Fruit fly (Drosophila melanogaster) whole organism, embryonic: ENCODE results near the gene Crtc.

Experiments
- B-H2 ChIP-seq: fragments of 200-800 bp; sonication (Bioruptor generic); optimal IDR thresholded peaks from 2 replicates; lab custom pipeline; 2018; ENCODE audit warnings: missing biosample characterization, mild to moderate bottlenecking, missing genetic modification characterization
- Bdp1 ChIP-seq: fragments of 200-800 bp; sonication (Bioruptor generic); optimal IDR thresholded peaks from 3 replicates; lab custom pipeline; 2016; ENCODE audit warnings: missing biosample characterization, missing genetic modification characterization
- Bgb ChIP-seq: fragments of 200-800 bp; sonication (Bioruptor generic); IDR thresholded peaks from 2 replicates; pipeline ENCODE4 v1.3.6; 2022; ENCODE audit warnings: missing biosample characterization, missing genetic modification characterization; ENCODE audit not compliant: partially characterized antibody
- C15 ChIP-seq: fragments of 200-800 bp; sonication (Bioruptor generic); IDR thresholded peaks from 3 replicates; pipeline ENCODE4 v1.3.6; 2022; ENCODE audit warnings: missing biosample characterization, missing genetic modification characterization
- CG10321 ChIP-seq: fragments of 200-800 bp; sonication (Bioruptor generic); IDR thresholded peaks from 2 replicates; pipeline ENCODE4 v1.3.6; 2022; ENCODE audit warnings: missing biosample characterization, missing genetic modification characterization
- CG10543 ChIP-seq: fragments of 200-800 bp; sonication (Bioruptor generic); optimal IDR thresholded peaks from 3 replicates; lab custom pipeline; 2017; ENCODE audit warnings: missing biosample characterization, mild to moderate bottlenecking, missing genetic modification characterization, moderate library complexity
- CG10654 ChIP-seq: fragments of 200-800 bp; sonication (Bioruptor generic); optimal IDR thresholded peaks from 2 replicates; lab custom pipeline; 2016; ENCODE audit warnings: missing biosample characterization, missing genetic modification characterization
- CG12236 ChIP-seq: fragments of 200-800 bp; sonication (Bioruptor generic); optimal IDR thresholded peaks from 2 replicates; lab custom pipeline; 2016; ENCODE audit warnings: missing biosample characterization, missing genetic modification characterization
- CG12391 ChIP-seq: fragments of 200-800 bp; sonication (Bioruptor generic); optimal IDR thresholded peaks from 3 replicates; lab custom pipeline; 2018; ENCODE audit warnings: missing biosample characterization, mild to moderate bottlenecking, missing genetic modification characterization, moderate library complexity
- CG12942 ChIP-seq: fragments of 200-800 bp; sonication (Bioruptor generic); optimal IDR thresholded peaks from 3 replicates; lab custom pipeline; 2016; ENCODE audit warnings: missing biosample characterization, missing genetic modification characterization
- CG13624 ChIP-seq: fragments of 200-800 bp; sonication (Bioruptor generic); optimal IDR thresholded peaks from 2 replicates; lab custom pipeline; 2016; ENCODE audit warnings: missing biosample characterization, missing genetic modification characterization
- CG14441 ChIP-seq: fragments of 200-800 bp; sonication (Bioruptor generic); IDR thresholded peaks from 2 replicates; pipeline ENCODE4 v1.3.6; 2022; ENCODE audit warnings: missing biosample characterization, missing genetic modification characterization
- CG15479 ChIP-seq: fragments of 200-800 bp; sonication (Bioruptor generic); optimal IDR thresholded peaks from 3 replicates; lab custom pipeline; 2019; ENCODE audit warnings: missing biosample characterization, mild to moderate bottlenecking, missing genetic modification characterization, moderate library complexity
- CG15696 ChIP-seq: fragments of 200-800 bp; sonication (Bioruptor generic); optimal IDR thresholded peaks from 2 replicates; lab custom pipeline; 2019; ENCODE audit warnings: missing biosample characterization, mild to moderate bottlenecking, missing genetic modification characterization, moderate library complexity
- CG16813 ChIP-seq: fragments of 200-800 bp; sonication (Bioruptor generic); IDR thresholded peaks from 3 replicates; pipeline ENCODE4 v1.3.6; 2022; ENCODE audit warnings: missing biosample characterization, missing genetic modification characterization; ENCODE audit not compliant: partially characterized antibody
- CG18011 ChIP-seq: fragments of 200-800 bp; sonication (Bioruptor generic); optimal IDR thresholded peaks from 2 replicates; lab custom pipeline; 2017; ENCODE audit warnings: missing biosample characterization, missing genetic modification characterization, mild to moderate bottlenecking, moderate library complexity, missing genotype
- CG1832 ChIP-seq: fragments of 200-800 bp; sonication (Bioruptor generic); optimal IDR thresholded peaks from 2 replicates; lab custom pipeline; 2017; ENCODE audit warnings: missing biosample characterization, mild to moderate bottlenecking, missing genetic modification characterization, inconsistent platforms
- CG4854 ChIP-seq: fragments of 200-800 bp; sonication (Bioruptor generic); optimal IDR thresholded peaks from 2 replicates; lab custom pipeline; 2016; ENCODE audit warnings: missing biosample characterization, missing genetic modification characterization, inconsistent platforms
- CG5953 ChIP-seq: fragments of 200-800 bp; sonication (Bioruptor generic); IDR thresholded peaks from 2 replicates; pipeline ENCODE4 v1.3.6; 2022; ENCODE audit warnings: missing biosample characterization, missing genetic modification characterization
- CG6689 ChIP-seq: fragments of 200-800 bp; sonication (Bioruptor generic); IDR thresholded peaks from 2 replicates; pipeline ENCODE4 v1.3.6; 2022; ENCODE audit warnings: missing biosample characterization, missing genetic modification characterization
- CG8944 ChIP-seq: fragments of 200-800 bp; sonication (Bioruptor generic); optimal IDR thresholded peaks from 3 replicates; lab custom pipeline; 2016; ENCODE audit warnings: missing biosample characterization, missing genetic modification characterization
- CG9876 ChIP-seq: fragments of 200-800 bp; sonication (Bioruptor generic); optimal IDR thresholded peaks from 2 replicates; lab custom pipeline; 2016; ENCODE audit warnings: missing biosample characterization, missing genetic modification characterization
- Dref ChIP-seq: fragments of 200-800 bp; sonication (Bioruptor generic); IDR thresholded peaks from 2 replicates; pipeline ENCODE4 v1.3.6; 2022; ENCODE audit warnings: missing biosample characterization, missing genetic modification characterization
- Ets65A ChIP-seq: fragments of 200-800 bp; sonication (Bioruptor generic); peaks from one replicate; lab custom pipeline; 2016; ENCODE audit warnings: missing biosample characterization, missing genetic modification characterization
- Hand ChIP-seq: fragments of 200-800 bp; sonication (Bioruptor generic); optimal IDR thresholded peaks from 2 replicates; lab custom pipeline; 2017; ENCODE audit warnings: mild to moderate bottlenecking, missing biosample characterization, missing genetic modification reagents, missing genetic modification characterization
- Hey ChIP-seq: fragments of 200-800 bp; sonication (Bioruptor generic); optimal IDR thresholded peaks from 3 replicates; lab custom pipeline; 2018; ENCODE audit warnings: missing biosample characterization, mild to moderate bottlenecking, missing genetic modification characterization
- HmgZ ChIP-seq: fragments of 200-800 bp; sonication (Bioruptor generic); optimal IDR thresholded peaks from 2 replicates; lab custom pipeline; 2018; ENCODE audit warnings: missing biosample characterization, mild to moderate bottlenecking, missing genetic modification characterization
- Rx ChIP-seq: fragments of 200-800 bp; sonication (Bioruptor generic); IDR thresholded peaks from 2 replicates; pipeline ENCODE4 v1.3.6; 2022; ENCODE audit warnings: missing biosample characterization, missing genetic modification characterization
- Six4 ChIP-seq: fragments of 200-800 bp; sonication (Bioruptor generic); optimal IDR thresholded peaks from 2 replicates; lab custom pipeline; 2016; ENCODE audit warnings: missing biosample characterization, missing genetic modification characterization
- Spps ChIP-seq: fragments of 200-800 bp; sonication (Bioruptor generic); optimal IDR thresholded peaks from 2 replicates; lab custom pipeline; 2018; ENCODE audit warnings: missing biosample characterization, mild to moderate bottlenecking, missing genetic modification characterization
- Stat92E ChIP-seq, 3 experiments: fragments of >200 bp in 2 of 3; fragments of 200-800 bp in 1 of 3; sonication (Bioruptor generic) in 1 of 3; optimal IDR thresholded peaks; 2 replicates each; lab custom pipeline; 2017 to 2019; ENCODE audit warnings: missing biosample characterization in 3 of 3, missing genetic modification characterization in 3 of 3, mild to moderate bottlenecking in 1 of 3, moderate library complexity in 1 of 3
- Trl ChIP-seq, 3 experiments: fragments of >200 bp in 2 of 3; fragments of 200-800 bp in 1 of 3; sonication (Bioruptor generic) in 1 of 3; optimal IDR thresholded peaks; 2 replicates in 1 of 3; 3 replicates in 2 of 3; lab custom pipeline; 2016 to 2017; ENCODE audit warnings: missing biosample characterization in 1 of 3, missing genetic modification characterization in 1 of 3
- aop ChIP-seq: fragments of 200-800 bp; sonication (Bioruptor generic); IDR thresholded peaks from 2 replicates; pipeline ENCODE4 v1.3.6; 2022; ENCODE audit warnings: missing biosample characterization, missing genetic modification characterization
- bsh ChIP-seq, 2 experiments: fragments of 200-800 bp; sonication (Bioruptor generic); optimal IDR thresholded peaks; 2 replicates each; lab custom pipeline; 2017 to 2018; ENCODE audit warnings: mild to moderate bottlenecking in 2 of 2, missing biosample characterization in 2 of 2, missing genetic modification characterization in 2 of 2, moderate library complexity in 1 of 2
- dan ChIP-seq: fragments of 200-800 bp; sonication (Bioruptor generic); IDR thresholded peaks from 2 replicates; pipeline ENCODE4 v1.3.6; 2022; ENCODE audit warnings: missing biosample characterization, missing genetic modification characterization
- emc ChIP-seq: fragments of 200-800 bp; sonication (Bioruptor generic); optimal IDR thresholded peaks from 2 replicates; lab custom pipeline; 2016; ENCODE audit warnings: missing biosample characterization, missing genetic modification characterization
- esg ChIP-seq: fragments of 200-800 bp; sonication (Bioruptor generic); conservative IDR thresholded peaks from 2 replicates; pipeline ENCODE4 v1.3.6; 2022; ENCODE audit warnings: missing biosample characterization, missing genetic modification characterization
- eve ChIP-seq, 2 experiments: fragments of >200 bp; optimal IDR thresholded peaks; 2 replicates each; lab custom pipeline; 2017; ENCODE audit warnings: missing biosample characterization in 2 of 2, missing genetic modification characterization in 2 of 2
- gt ChIP-seq: fragments of 200-800 bp; sonication (Bioruptor generic); IDR thresholded peaks from 2 replicates; pipeline ENCODE4 v1.3.6; 2022; ENCODE audit warnings: missing biosample characterization, missing genetic modification characterization
- hkb ChIP-seq, 2 experiments: fragments of 200-800 bp in 1 of 2; fragments of >200 bp in 1 of 2; sonication (Bioruptor generic) in 1 of 2; IDR thresholded peaks in 1 of 2; optimal IDR thresholded peaks in 1 of 2; 2 replicates each; pipeline versions ENCODE4 v1.3.6 to Lab custom; 2017 to 2022; ENCODE audit warnings: missing biosample characterization in 1 of 2, missing genetic modification characterization in 1 of 2
- inv ChIP-seq: fragments of 200-800 bp; sonication (Bioruptor generic); IDR thresholded peaks from 2 replicates; pipeline ENCODE4 v1.3.6; 2022; ENCODE audit warnings: missing biosample characterization, missing genetic modification characterization; ENCODE audit not compliant: partially characterized antibody
- lbe ChIP-seq: fragments of 200-800 bp; sonication (Bioruptor generic); optimal IDR thresholded peaks from 2 replicates; lab custom pipeline; 2016; ENCODE audit warnings: missing biosample characterization, mild to moderate bottlenecking, missing genetic modification characterization
- lola ChIP-seq, 3 experiments: fragments of >200 bp in 2 of 3; fragments of 200-800 bp in 1 of 3; sonication (Bioruptor generic) in 1 of 3; optimal IDR thresholded peaks; 2 replicates each; lab custom pipeline; 2017 to 2019; ENCODE audit warnings: missing biosample characterization in 3 of 3, missing genetic modification characterization in 3 of 3, mild to moderate bottlenecking in 1 of 3, moderate library complexity in 1 of 3
- odd ChIP-seq: fragments of 200-800 bp; sonication (Bioruptor generic); optimal IDR thresholded peaks from 2 replicates; lab custom pipeline; 2017; ENCODE audit warnings: missing biosample characterization, mild to moderate bottlenecking, missing genetic modification characterization
- ranshi ChIP-seq: fragments of 200-800 bp; sonication (Bioruptor generic); IDR thresholded peaks from 2 replicates; pipeline ENCODE4 v1.3.6; 2022; ENCODE audit warnings: missing biosample characterization, missing genetic modification characterization
- sim ChIP-seq: fragments of 200-800 bp; sonication (Bioruptor generic); IDR thresholded peaks from 2 replicates; pipeline ENCODE4 v1.3.6; 2022; ENCODE audit warnings: missing biosample characterization, missing genetic modification characterization
- sisA ChIP-seq: fragments of 200-800 bp; sonication (Bioruptor generic); IDR thresholded peaks from 2 replicates; pipeline ENCODE4 v1.3.6; 2022; ENCODE audit warnings: missing biosample characterization, missing genetic modification characterization
- slp2 ChIP-seq: fragments of 200-800 bp; sonication (Bioruptor generic); optimal IDR thresholded peaks from 2 replicates; lab custom pipeline; 2016; ENCODE audit warnings: missing biosample characterization, missing genetic modification characterization
- stc ChIP-seq: fragments of 200-800 bp; sonication (Bioruptor generic); IDR thresholded peaks from 2 replicates; pipeline ENCODE4 v1.3.6; 2022; ENCODE audit warnings: missing biosample characterization, missing genetic modification characterization
- tgo ChIP-seq: fragments of 200-800 bp; sonication (Bioruptor generic); IDR thresholded peaks from 3 replicates; pipeline ENCODE4 v1.3.6; 2022; ENCODE audit warnings: missing biosample characterization, missing genetic modification characterization

Crtc gene

dm6 chr3L:17621451-17621946 lies 47.5 kb downstream of the Crtc start, which contains the start of the genes Vps60 and anchor (continued):
- peak in 1 of 2 experiments; percentile 1 for TF ChIP-seq bsh (GFP tag; optimal IDR thresholded peaks at IDR 0.05; lab: Kevin White, UChicago)
- TF ChIP-seq esg (GFP tag; lab: Robert Waterston, UW) = no peak
- peak; percentile 83 for TF ChIP-seq lbe
- TF ChIP-seq HmgZ (tag; lab: Kevin White, UChicago) = peak; percentile 77
- TF ChIP-seq Dref (GFP tag; lab: Robert Waterston, UW) = no peak
- no peak for TF ChIP-seq B-H2 (GFP tag; lab: Kevin White, UChicago)
- TF ChIP-seq gt (GFP tag; lab: Robert Waterston, UW) = no peak
- no peak for TF ChIP-seq CG10321 (GFP tag; lab: Robert Waterston, UW)
- peak; percentile 48 for TF ChIP-seq Bdp1 (GFP tag; lab: Kevin White, UChicago)
- TF ChIP-seq Stat92E (GFP tag; optimal IDR thresholded peaks at IDR 0.05; lab: Kevin White, UChicago) = peak in 1 of 3 experiments; percentile 46
- peak; percentile 72 for TF ChIP-seq CG12391 (tag; lab: Kevin White, UChicago)
- peak in 1 of 3 experiments; percentile 45 for TF ChIP-seq lola (GFP tag; optimal IDR thresholded peaks at IDR 0.05; lab: Kevin White, UChicago)
- TF ChIP-seq CG13624 (GFP tag; lab: Kevin White, UChicago) = peak; percentile 46
- TF ChIP-seq CG6689 (GFP tag; lab: Robert Waterston, UW) = peak; percentile 34; the same call in 1 of the 2 replicates
- TF ChIP-seq aop (GFP tag; lab: Robert Waterston, UW) = no peak
- TF ChIP-seq Trl (optimal IDR thresholded peaks at IDR 0.05; lab: Kevin White, UChicago) = no peak
- peak; percentile 64 for TF ChIP-seq Trl (GFP tag; optimal IDR thresholded peaks at IDR 0.05; lab: Kevin White, UChicago)
- TF ChIP-seq ranshi (GFP tag; lab: Robert Waterston, UW) = no peak
- no peak for TF ChIP-seq C15 (GFP tag; lab: Robert Waterston, UW)
- TF ChIP-seq CG16813 = no peak
- no peak for TF ChIP-seq CG1832 (GFP tag; lab: Kevin White, UChicago)
- peak; percentile 16 for TF ChIP-seq Hand (GFP tag; lab: Kevin White, UChicago)
- no peak for TF ChIP-seq dan (GFP tag; lab: Robert Waterston, UW)
- no peak for TF ChIP-seq tgo (GFP tag; lab: Robert Waterston, UW)
- no peak for TF ChIP-seq odd (GFP tag; lab: Kevin White, UChicago)
- TF ChIP-seq CG18011 (GFP tag; lab: Kevin White, UChicago) = peak; percentile 59
- TF ChIP-seq eve (GFP tag; optimal IDR thresholded peaks at IDR 0.05; lab: Kevin White, UChicago) = peak in 1 of 2 experiments; percentile 89
- TF ChIP-seq CG10654 (GFP tag; lab: Kevin White, UChicago) = peak; percentile 49
- no peak for TF ChIP-seq stc (GFP tag; lab: Robert Waterston, UW)
- peak; percentile 18 for TF ChIP-seq CG12942 (GFP tag; lab: Kevin White, UChicago)
- no peak for TF ChIP-seq Spps (tag; lab: Kevin White, UChicago)
- peak; percentile 26 for TF ChIP-seq emc (GFP tag; lab: Kevin White, UChicago)
- TF ChIP-seq sisA = no peak
- no peak for TF ChIP-seq CG5953 (GFP tag; lab: Robert Waterston, UW)
- peak; percentile 52 for TF ChIP-seq CG4854 (GFP tag; lab: Kevin White, UChicago)
- TF ChIP-seq CG8944 = peak; percentile 51
- no peak for TF ChIP-seq CG12236
- TF ChIP-seq CG14441 (GFP tag; lab: Robert Waterston, UW) = no peak
- TF ChIP-seq CG15479 (GFP tag; lab: Kevin White, UChicago) = no peak
- no peak for TF ChIP-seq CG15696 (tag; lab: Kevin White, UChicago)
- TF ChIP-seq sim (GFP tag; lab: Robert Waterston, UW) = no peak
- no peak for TF ChIP-seq inv (GFP tag; lab: Robert Waterston, UW)
- no peak for TF ChIP-seq Hey
- peak; percentile 17 for TF ChIP-seq slp2
- TF ChIP-seq hkb (optimal IDR thresholded peaks at IDR 0.05; lab: Kevin White, UChicago) = peak; percentile 67
- TF ChIP-seq hkb (GFP tag; IDR thresholded peaks at IDR 0.05; lab: Robert Waterston, UW) = no peak; the same call in 1 of the 2 replicates
- peak; percentile 96 for TF ChIP-seq Ets65A (GFP tag; lab: Kevin White, UChicago)
- no peak for TF ChIP-seq CG9876 (GFP tag; lab: Kevin White, UChicago)
- TF ChIP-seq CG10543 (GFP tag; lab: Kevin White, UChicago) = no peak
- TF ChIP-seq Rx (GFP tag; lab: Robert Waterston, UW) = no peak
- no peak for TF ChIP-seq Bgb
- peak; percentile 47 for TF ChIP-seq Six4
